In genomic region chr3R:26801427-26802160, dm6 we compare ENCODE assay signal across 1 fruit fly cellular context.
A peak's percentile ranks its signal among the peaks of the same experiment; 100 is the strongest.
TF ChIP-seq lines count a peak whose summit lies in the region.

No protein-coding gene starts in this region.

TF ChIP-seq in whole organism, embryonic, 481 proteins besides CTCF, POLR2A, EP300 and RAD21 (continued from another document and continues in another):
- TF ChIP-seq CG1603 (tag; optimal IDR thresholded peaks at IDR 0.05; lab: Kevin White, UChicago) (peak; percentile 27), HHEX (GFP tag; optimal IDR thresholded peaks at IDR 0.05; lab: Kevin White, UChicago) (peak; percentile 7), CG2120 (GFP tag; optimal IDR thresholded peaks at IDR 0.05; lab: Kevin White, UChicago) (peak; percentile 50), CG31224 (GFP tag; IDR thresholded peaks at IDR 0.05; lab: Robert Waterston, UW) (no peak), ara (GFP tag; IDR thresholded peaks at IDR 0.05; lab: Robert Waterston, UW) (no peak), nom (GFP tag; optimal IDR thresholded peaks at IDR 0.05; lab: Kevin White, UChicago) (no peak), CG6654 (GFP tag; optimal IDR thresholded peaks at IDR 0.05; lab: Kevin White, UChicago) (no peak), br (optimal IDR thresholded peaks at IDR 0.05; lab: Kevin White, UChicago) (no peak), CG6813 (GFP tag; optimal IDR thresholded peaks at IDR 0.05; lab: Kevin White, UChicago) (no peak), sc (optimal IDR thresholded peaks at IDR 0.05; lab: Kevin White, UChicago) (no peak), sc (GFP tag; optimal IDR thresholded peaks at IDR 0.05; lab: Kevin White, UChicago) (no peak), gem (tag; optimal IDR thresholded peaks at IDR 0.05; lab: Kevin White, UChicago) (peak; percentile 72), Lim3 (GFP tag; IDR thresholded peaks at IDR 0.05; lab: Robert Waterston, UW) (no peak), ssp (GFP tag; IDR thresholded peaks at IDR 0.05; lab: Robert Waterston, UW) (no peak), pros (GFP tag; optimal IDR thresholded peaks at IDR 0.05; lab: Kevin White, UChicago) (peak; percentile 33), Dad (GFP tag; optimal IDR thresholded peaks at IDR 0.05; lab: Kevin White, UChicago) (no peak), hb (GFP tag; IDR thresholded peaks at IDR 0.05; lab: Robert Waterston, UW; ENCODE audit: partially characterized antibody) (no peak), Chrac-16 (GFP tag; optimal IDR thresholded peaks at IDR 0.05; lab: Kevin White, UChicago) (peak; percentile 24), gsb-n (tag; optimal IDR thresholded peaks at IDR 0.05; lab: Kevin White, UChicago) (peak; percentile 40), CG12071 (GFP tag; optimal IDR thresholded peaks at IDR 0.05; lab: Kevin White, UChicago) (no peak), insv (GFP tag; optimal IDR thresholded peaks at IDR 0.05; lab: Kevin White, UChicago) (peak in 1 of 2 experiments; percentile 61), CG9876 (GFP tag; optimal IDR thresholded peaks at IDR 0.05; lab: Kevin White, UChicago) (no peak), CG30431 (GFP tag; optimal IDR thresholded peaks at IDR 0.05; lab: Kevin White, UChicago) (no peak), caup (GFP tag; optimal IDR thresholded peaks at IDR 0.05; lab: Kevin White, UChicago; ENCODE audit: severe bottlenecking) (no peak), CG4707 (GFP tag; optimal IDR thresholded peaks at IDR 0.05; lab: Kevin White, UChicago) (no peak), zfh1 (GFP tag; IDR thresholded peaks at IDR 0.05; lab: Robert Waterston, UW) (no peak), Sox100B (GFP tag; optimal IDR thresholded peaks at IDR 0.05; lab: Kevin White, UChicago) (peak; percentile 4), CG31441 (GFP tag; IDR thresholded peaks at IDR 0.05; lab: Robert Waterston, UW) (peak; percentile 72), Abd-B (GFP tag; optimal IDR thresholded peaks at IDR 0.05; lab: Kevin White, UChicago) (peak; percentile 21), Awh (GFP tag; IDR thresholded peaks at IDR 0.05; lab: Robert Waterston, UW) (no peak), CG4730 (GFP tag; IDR thresholded peaks at IDR 0.05; lab: Robert Waterston, UW) (no peak), trh (GFP tag; optimal IDR thresholded peaks at IDR 0.05; lab: Kevin White, UChicago) (no peak), CG10543 (GFP tag; optimal IDR thresholded peaks at IDR 0.05; lab: Kevin White, UChicago) (no peak), CG10565 (GFP tag; optimal IDR thresholded peaks at IDR 0.05; lab: Kevin White, UChicago) (no peak), CG4424 (GFP tag; optimal IDR thresholded peaks at IDR 0.05; lab: Kevin White, UChicago) (no peak), dan (GFP tag; IDR thresholded peaks at IDR 0.05; lab: Robert Waterston, UW) (no peak), knrl (GFP tag; IDR thresholded peaks at IDR 0.05; lab: Robert Waterston, UW; ENCODE audit: partially characterized antibody) (no peak), CG4820 (GFP tag; optimal IDR thresholded peaks at IDR 0.05; lab: Kevin White, UChicago) (no peak), aop (GFP tag; IDR thresholded peaks at IDR 0.05; lab: Robert Waterston, UW) (no peak), scrt (GFP tag; optimal IDR thresholded peaks at IDR 0.05; lab: Kevin White, UChicago) (no peak), CG6854 (GFP tag; optimal IDR thresholded peaks at IDR 0.05; lab: Kevin White, UChicago) (no peak), CG14860 (GFP tag; IDR thresholded peaks at IDR 0.05; lab: Robert Waterston, UW; ENCODE audit: partially characterized antibody) (no peak), fd64A (GFP tag; optimal IDR thresholded peaks at IDR 0.05; lab: Kevin White, UChicago) (no peak), CG3281 (GFP tag; optimal IDR thresholded peaks at IDR 0.05; lab: Kevin White, UChicago) (peak; percentile 16), Bdp1 (GFP tag; optimal IDR thresholded peaks at IDR 0.05; lab: Kevin White, UChicago) (no peak), Antp (GFP tag; optimal IDR thresholded peaks at IDR 0.05; lab: Kevin White, UChicago) (no peak), crc (GFP tag; optimal IDR thresholded peaks at IDR 0.05; lab: Kevin White, UChicago) (no peak), CG43689 (GFP tag; IDR thresholded peaks at IDR 0.05; lab: Robert Waterston, UW) (no peak), vnd (GFP tag; IDR thresholded peaks at IDR 0.05; lab: Robert Waterston, UW; ENCODE audit: partially characterized antibody) (no peak), E2f1 (GFP tag; IDR thresholded peaks at IDR 0.05; lab: Robert Waterston, UW) (no peak), CG6689 (GFP tag; IDR thresholded peaks at IDR 0.05; lab: Robert Waterston, UW) (peak; percentile 19; the same call in 1 of the 2 replicates), nmo (GFP tag; optimal IDR thresholded peaks at IDR 0.05; lab: Kevin White, UChicago) (peak; percentile 57), CG12659 (GFP tag; optimal IDR thresholded peaks at IDR 0.05; lab: Kevin White, UChicago) (no peak), CG2889 (GFP tag; IDR thresholded peaks at IDR 0.05; lab: Robert Waterston, UW) (no peak), CG8388 (GFP tag; optimal IDR thresholded peaks at IDR 0.05; lab: Kevin White, UChicago) (peak; percentile 47), Sin3A (optimal IDR thresholded peaks at IDR 0.05; lab: Kevin White, UChicago) (no peak), Hr51 (GFP tag; optimal IDR thresholded peaks at IDR 0.05; lab: Kevin White, UChicago) (peak in 1 of 2 experiments; percentile 61), HmgD (GFP tag; optimal IDR thresholded peaks at IDR 0.05; lab: Kevin White, UChicago) (no peak), HLHmδ (GFP tag; optimal IDR thresholded peaks at IDR 0.05; lab: Kevin White, UChicago) (no peak), Blimp-1 (GFP tag; optimal IDR thresholded peaks at IDR 0.05; lab: Kevin White, UChicago) (peak; percentile 57), NFAT (GFP tag; IDR thresholded peaks at IDR 0.05; lab: Robert Waterston, UW) (no peak), CG4404 (GFP tag; IDR thresholded peaks at IDR 0.05; lab: Robert Waterston, UW) (no peak), CG18262 (tag; optimal IDR thresholded peaks at IDR 0.05; lab: Kevin White, UChicago) (peak; percentile 35), CG7963 (GFP tag; IDR thresholded peaks at IDR 0.05; lab: Robert Waterston, UW; ENCODE audit: partially characterized antibody) (no peak), hkb (optimal IDR thresholded peaks at IDR 0.05; lab: Kevin White, UChicago) (no peak), hkb (GFP tag; IDR thresholded peaks at IDR 0.05; lab: Robert Waterston, UW) (no peak), lab (GFP tag; optimal IDR thresholded peaks at IDR 0.05; lab: Kevin White, UChicago) (peak; percentile 37), CG17361 (GFP tag; IDR thresholded peaks at IDR 0.05; lab: Robert Waterston, UW) (peak; percentile 40; the same call in 2 of the 3 replicates), NfI (GFP tag; optimal IDR thresholded peaks at IDR 0.05; lab: Kevin White, UChicago) (no peak), HmgZ (tag; optimal IDR thresholded peaks at IDR 0.05; lab: Kevin White, UChicago) (no peak), CG17385 (GFP tag; optimal IDR thresholded peaks at IDR 0.05; lab: Kevin White, UChicago) (peak; percentile 2), jigr1 (GFP tag; IDR thresholded peaks at IDR 0.05; lab: Robert Waterston, UW) (no peak), CG18476 (GFP tag; optimal IDR thresholded peaks at IDR 0.05; lab: Kevin White, UChicago) (no peak), row (GFP tag; IDR thresholded peaks at IDR 0.05; lab: Robert Waterston, UW) (peak; percentile 56; the same call in 2 of the 3 replicates), so (GFP tag; IDR thresholded peaks at IDR 0.05; lab: Robert Waterston, UW) (no peak), Meics (GFP tag; optimal IDR thresholded peaks at IDR 0.05; lab: Kevin White, UChicago) (peak; percentile 31), maf-S (GFP tag; optimal IDR thresholded peaks at IDR 0.05; lab: Kevin White, UChicago) (no peak), CG12104 (GFP tag; optimal IDR thresholded peaks at IDR 0.05; lab: Kevin White, UChicago) (no peak), CG4328 (GFP tag; optimal IDR thresholded peaks at IDR 0.05; lab: Kevin White, UChicago) (no peak), emc (GFP tag; optimal IDR thresholded peaks at IDR 0.05; lab: Kevin White, UChicago) (no peak), CG2678 (tag; optimal IDR thresholded peaks at IDR 0.05; lab: Kevin White, UChicago) (peak; percentile 69), Eip74EF (GFP tag; optimal IDR thresholded peaks at IDR 0.05; lab: Kevin White, UChicago) (peak in 1 of 2 experiments; percentile 35), gce (GFP tag; IDR thresholded peaks at IDR 0.05; lab: Robert Waterston, UW) (no peak), CoRest (tag; optimal IDR thresholded peaks at IDR 0.05; lab: Kevin White, UChicago) (peak; percentile 53), CG8478 (optimal IDR thresholded peaks at IDR 0.05; lab: Kevin White, UChicago) (no peak), pan (optimal IDR thresholded peaks at IDR 0.05; lab: Kevin White, UChicago) (no peak), pan (GFP tag; optimal IDR thresholded peaks at IDR 0.05 in 1 of 2, IDR thresholded peaks at IDR 0.05 in 1 of 2) (no peak), zen2 (GFP tag; IDR thresholded peaks at IDR 0.05; lab: Robert Waterston, UW; ENCODE audit: partially characterized antibody) (no peak), CG3065 (GFP tag; optimal IDR thresholded peaks at IDR 0.05; lab: Kevin White, UChicago) (no peak), Tbp (GFP tag; optimal IDR thresholded peaks at IDR 0.05; lab: Kevin White, UChicago) (no peak), CG13424 (tag; optimal IDR thresholded peaks at IDR 0.05; lab: Kevin White, UChicago) (peak; percentile 30), gt (GFP tag; IDR thresholded peaks at IDR 0.05; lab: Robert Waterston, UW) (no peak), D19A (tag; optimal IDR thresholded peaks at IDR 0.05; lab: Kevin White, UChicago) (peak; percentile 9), Hey (tag; optimal IDR thresholded peaks at IDR 0.05; lab: Kevin White, UChicago) (no peak), Ada2b (GFP tag; IDR thresholded peaks at IDR 0.05; lab: Robert Waterston, UW) (no peak), CG12942 (GFP tag; optimal IDR thresholded peaks at IDR 0.05; lab: Kevin White, UChicago) (no peak), CG14667 (GFP tag; IDR thresholded peaks at IDR 0.05; lab: Robert Waterston, UW) (no peak), Oli (tag; optimal IDR thresholded peaks at IDR 0.05; lab: Kevin White, UChicago) (peak; percentile 36), lilli (GFP tag; optimal IDR thresholded peaks at IDR 0.05; lab: Kevin White, UChicago) (peak; percentile 15), oc (tag; optimal IDR thresholded peaks at IDR 0.05; lab: Kevin White, UChicago) (peak; percentile 25), zf30C (GFP tag; optimal IDR thresholded peaks at IDR 0.05; lab: Kevin White, UChicago) (peak; percentile 63), fd96Cb (tag; optimal IDR thresholded peaks at IDR 0.05; lab: Kevin White, UChicago) (peak; percentile 23), sug (tag; optimal IDR thresholded peaks at IDR 0.05; lab: Kevin White, UChicago) (no peak), CG10321 (GFP tag; IDR thresholded peaks at IDR 0.05; lab: Robert Waterston, UW) (no peak), crp (GFP tag; optimal IDR thresholded peaks at IDR 0.05; lab: Kevin White, UChicago) (no peak), CG13123 (GFP tag; optimal IDR thresholded peaks at IDR 0.05; lab: Kevin White, UChicago) (no peak), run (tag; optimal IDR thresholded peaks at IDR 0.05; lab: Kevin White, UChicago) (no peak), zfh2 (GFP tag; optimal IDR thresholded peaks at IDR 0.05; lab: Kevin White, UChicago) (no peak), CG42726 (GFP tag; IDR thresholded peaks at IDR 0.05; lab: Robert Waterston, UW; ENCODE audit: partially characterized antibody) (no peak), esg (GFP tag; conservative IDR thresholded peaks at IDR 0.05; lab: Robert Waterston, UW) (no peak), Jarid2 (GFP tag; optimal IDR thresholded peaks at IDR 0.05; lab: Kevin White, UChicago) (no peak), CG3995 (GFP tag; optimal IDR thresholded peaks at IDR 0.05; lab: Kevin White, UChicago) (no peak), dmrt11E (tag; optimal IDR thresholded peaks at IDR 0.05; lab: Kevin White, UChicago) (peak; percentile 67), CG12155 (GFP tag; optimal IDR thresholded peaks at IDR 0.05; lab: Kevin White, UChicago) (no peak), Dip2 (GFP tag; IDR thresholded peaks at IDR 0.05; lab: Robert Waterston, UW) (no peak), CG10209 (GFP tag; optimal IDR thresholded peaks at IDR 0.05; lab: Kevin White, UChicago) (peak; percentile 25), Hr39 (optimal IDR thresholded peaks at IDR 0.05; lab: Kevin White, UChicago) (no peak), Hr3 (GFP tag; optimal IDR thresholded peaks at IDR 0.05; lab: Kevin White, UChicago) (no peak), CG11247 (GFP tag; IDR thresholded peaks at IDR 0.05; lab: Robert Waterston, UW) (no peak), croc (GFP tag; conservative IDR thresholded peaks at IDR 0.05; lab: Robert Waterston, UW) (no peak), Nf-YB (GFP tag; optimal IDR thresholded peaks at IDR 0.05; lab: Kevin White, UChicago) (peak; percentile 78), kay (GFP tag; optimal IDR thresholded peaks at IDR 0.05; lab: Kevin White, UChicago) (no peak), CG1792 (GFP tag; optimal IDR thresholded peaks at IDR 0.05; lab: Kevin White, UChicago) (no peak), CG14441 (GFP tag; IDR thresholded peaks at IDR 0.05; lab: Robert Waterston, UW) (no peak), wor (GFP tag; IDR thresholded peaks at IDR 0.05; lab: Robert Waterston, UW) (no peak), GATAe (GFP tag; conservative IDR thresholded peaks at IDR 0.05; lab: Robert Waterston, UW) (no peak), disco-r (GFP tag; optimal IDR thresholded peaks at IDR 0.05; lab: Kevin White, UChicago) (no peak), Sry-β (GFP tag; optimal IDR thresholded peaks at IDR 0.05; lab: Kevin White, UChicago) (no peak), danr (GFP tag; IDR thresholded peaks at IDR 0.05; lab: Robert Waterston, UW) (no peak), CG17912 (GFP tag; optimal IDR thresholded peaks at IDR 0.05; lab: Kevin White, UChicago) (no peak), CG17612 (GFP tag; IDR thresholded peaks at IDR 0.05; lab: Robert Waterston, UW) (no peak), bsh (GFP tag; optimal IDR thresholded peaks at IDR 0.05; lab: Kevin White, UChicago) (peak in 1 of 2 experiments; percentile 57), E2f2 (GFP tag; IDR thresholded peaks at IDR 0.05; lab: Robert Waterston, UW) (no peak), BEAF-32 (GFP tag; optimal IDR thresholded peaks at IDR 0.05; lab: Kevin White, UChicago) (no peak), chinmo (GFP tag; IDR thresholded peaks at IDR 0.05; lab: Robert Waterston, UW; ENCODE audit: partially characterized antibody) (no peak), D (optimal IDR thresholded peaks at IDR 0.05; lab: Kevin White, UChicago) (no peak), D (GFP tag; optimal IDR thresholded peaks at IDR 0.05; lab: Kevin White, UChicago) (peak; percentile 18), B-H1 (GFP tag; IDR thresholded peaks at IDR 0.05; lab: Robert Waterston, UW) (0 out of 3 replicates have a peak, but pooled peaks have one; percentile 17)
